Fruit fly (Drosophila melanogaster) whole organism, embryonic: Measurements from ENCODE around the gene CG14339.

Source experiments
- Abd-B ChIP-seq: fragments of 200-800 bp; sonication (Bioruptor generic); optimal IDR thresholded peaks from 2 replicates; lab custom pipeline; 2018; ENCODE audit warnings: missing biosample characterization, mild to moderate bottlenecking, missing genetic modification characterization, moderate library complexity
- D19A ChIP-seq: fragments of 200-800 bp; optimal IDR thresholded peaks from 3 replicates; lab custom pipeline; 2019; ENCODE audit warnings: missing biosample characterization, mild to moderate bottlenecking, missing genetic modification characterization, moderate library complexity
- Dp ChIP-seq: fragments of 200-800 bp; sonication (Bioruptor generic); optimal IDR thresholded peaks from 2 replicates; lab custom pipeline; 2018; ENCODE audit warnings: missing biosample characterization, mild to moderate bottlenecking, missing genetic modification characterization, moderate library complexity
- PHDP ChIP-seq: fragments of 200-800 bp; sonication (Bioruptor generic); optimal IDR thresholded peaks from 3 replicates; lab custom pipeline; 2018; ENCODE audit warnings: missing biosample characterization, mild to moderate bottlenecking, missing genetic modification characterization, moderate library complexity
- Ptx1 ChIP-seq: fragments of 200-800 bp; sonication (Bioruptor generic); IDR thresholded peaks from 2 replicates; pipeline ENCODE4 v1.3.6; 2022; ENCODE audit warnings: missing biosample characterization, missing genetic modification characterization
- Sin3A ChIP-seq: fragments of >200 bp; optimal IDR thresholded peaks from 2 replicates; lab custom pipeline; 2018
- inv ChIP-seq: fragments of 200-800 bp; sonication (Bioruptor generic); IDR thresholded peaks from 2 replicates; pipeline ENCODE4 v1.3.6; 2022; ENCODE audit warnings: missing biosample characterization, missing genetic modification characterization; ENCODE audit not compliant: partially characterized antibody
- ro ChIP-seq: fragments of 200-800 bp; sonication (Bioruptor generic); IDR thresholded peaks from 2 replicates; pipeline ENCODE4 v1.3.6; 2022; ENCODE audit warnings: missing biosample characterization, missing genetic modification characterization
- wor ChIP-seq: fragments of 200-800 bp; sonication (Bioruptor generic); IDR thresholded peaks from 2 replicates; pipeline ENCODE4 v1.3.6; 2022; ENCODE audit warnings: missing biosample characterization, missing genetic modification characterization
- zfh1 ChIP-seq: fragments of 200-800 bp; sonication (Bioruptor generic); IDR thresholded peaks from 3 replicates; pipeline ENCODE4 v1.3.6; 2022; ENCODE audit warnings: missing biosample characterization, missing genetic modification characterization

dm6 chr2L:1118149-1118548, 9.8 kb downstream of the CG14339 start:
- no peak for TF ChIP-seq ro
- TF ChIP-seq PHDP = no peak
- no peak for TF ChIP-seq Abd-B (GFP tag; lab: Kevin White, UChicago)
- no peak for TF ChIP-seq D19A (tag; lab: Kevin White, UChicago)
- TF ChIP-seq zfh1 (GFP tag; lab: Robert Waterston, UW) = no peak
- no peak for TF ChIP-seq Dp (GFP tag; lab: Kevin White, UChicago)
- no peak for TF ChIP-seq inv
- TF ChIP-seq wor = no peak
- TF ChIP-seq Ptx1 (GFP tag; lab: Robert Waterston, UW) = no peak
- TF ChIP-seq Sin3A = no peak
